Worm (Caenorhabditis elegans) whole organism, L2 larva: ENCODE results near the gene F18G5.6.

ENCODE experiments used
- R02D3.7 ChIP-seq: fragments of 150-350 bp; optimal IDR thresholded peaks from 2 replicates; lab custom pipeline; 2014; ENCODE audit warnings: missing biosample characterization, missing genetic modification characterization
- ZK546.5 ChIP-seq: sonication (generic microtip); optimal IDR thresholded peaks from 2 replicates; lab custom pipeline; 2017; ENCODE audit warnings: missing biosample characterization, missing genetic modification characterization
- ceh-82 ChIP-seq: fragments of 150-350 bp; optimal IDR thresholded peaks from 2 replicates; lab custom pipeline; 2014; ENCODE audit warnings: missing biosample characterization, missing genetic modification characterization
- elt-3 ChIP-seq: sonication (generic microtip); optimal IDR thresholded peaks from 2 replicates; lab custom pipeline; 2017; ENCODE audit warnings: missing biosample characterization, missing genetic modification characterization
- lsy-2 ChIP-seq, 2 experiments: fragments of 150-350 bp in 1 of 2; sonication (generic microtip) in 1 of 2; optimal IDR thresholded peaks; 2 replicates each; lab custom pipeline; 2014 to 2017; ENCODE audit warnings: missing biosample characterization in 2 of 2, missing genetic modification characterization in 2 of 2
- mab-5 ChIP-seq: fragments of 150-350 bp; optimal IDR thresholded peaks from 2 replicates; lab custom pipeline; 2014; ENCODE audit warnings: missing biosample characterization, missing genetic modification characterization
- nhr-129 ChIP-seq: fragments of 150-350 bp; optimal IDR thresholded peaks from 2 replicates; lab custom pipeline; 2014; ENCODE audit warnings: missing biosample characterization, missing genetic modification characterization
- unc-39 ChIP-seq: fragments of 150-350 bp; optimal IDR thresholded peaks from 2 replicates; lab custom pipeline; 2014; ENCODE audit warnings: missing biosample characterization, missing genetic modification characterization
- ztf-1 ChIP-seq: fragments of 200-800 bp; sonication (Bioruptor generic); conservative IDR thresholded peaks from 2 replicates; pipeline ENCODE4 v1.3.6; 2022; ENCODE audit warnings: missing genetic modification characterization, missing compliant biosample characterization
- ztf-11 ChIP-seq: sonication (generic microtip); optimal IDR thresholded peaks from 2 replicates; lab custom pipeline; 2017; ENCODE audit warnings: missing biosample characterization, missing genetic modification characterization

DNA sequence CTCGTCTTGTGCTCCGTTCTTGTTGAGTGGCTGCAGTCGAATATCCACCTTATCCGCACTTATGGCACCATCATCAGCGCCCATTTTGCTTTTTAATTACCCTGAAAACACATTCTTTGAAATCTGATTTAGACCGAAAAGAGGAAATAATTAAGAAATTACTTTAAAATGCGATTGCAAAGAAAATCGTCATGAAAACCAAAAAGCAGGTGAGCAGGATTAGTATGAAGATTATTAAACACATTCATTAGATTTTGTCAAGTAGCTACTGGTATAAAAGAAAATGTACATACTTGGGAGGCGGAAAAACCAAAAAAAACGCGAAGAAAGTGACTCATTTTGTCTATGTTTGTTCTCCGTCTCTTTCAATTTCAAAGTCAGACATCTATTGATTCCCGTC lies 6.6 kb upstream of the F18G5.6 start, which contains the start of gene B0416.5:
- TF ChIP-seq mab-5 (tag; lab: Kevin White, UChicago) (no peak), ZK546.5 (tag; lab: Kevin White, UChicago) (no peak), R02D3.7 (no peak), ztf-11 (tag; lab: Kevin White, UChicago) (no peak), unc-39 (no peak), elt-3 (tag; lab: Kevin White, UChicago) (no peak), lsy-2 (tag; optimal IDR thresholded peaks at IDR 0.05; lab: Kevin White, UChicago) (no peak), ztf-1 (no peak), ceh-82 (tag; lab: Kevin White, UChicago) (no peak), nhr-129 (no peak)
